Fruit fly (Drosophila melanogaster) whole organism, embryonic: Measurements from ENCODE around the gene CG4066.

Experiments
- ATbp ChIP-seq: fragments of 200-800 bp; sonication (Bioruptor generic); optimal IDR thresholded peaks from 2 replicates; lab custom pipeline; 2017; ENCODE audit warnings: missing biosample characterization, mild to moderate bottlenecking, missing genetic modification characterization, missing genetic modification reagents
- Bgb ChIP-seq: fragments of 200-800 bp; sonication (Bioruptor generic); IDR thresholded peaks from 2 replicates; pipeline ENCODE4 v1.3.6; 2022; ENCODE audit warnings: missing biosample characterization, missing genetic modification characterization; ENCODE audit not compliant: partially characterized antibody
- CG10274 ChIP-seq: fragments of 200-800 bp; sonication (Bioruptor generic); optimal IDR thresholded peaks from 3 replicates; lab custom pipeline; 2017; ENCODE audit warnings: missing biosample characterization, mild to moderate bottlenecking, missing genetic modification characterization
- CG10654 ChIP-seq: fragments of 200-800 bp; sonication (Bioruptor generic); optimal IDR thresholded peaks from 2 replicates; lab custom pipeline; 2016; ENCODE audit warnings: missing biosample characterization, missing genetic modification characterization
- CG11085 ChIP-seq: fragments of 200-800 bp; sonication (Bioruptor generic); IDR thresholded peaks from 2 replicates; pipeline ENCODE4 v1.3.6; 2022; ENCODE audit warnings: missing biosample characterization, missing genetic modification characterization
- CG12391 ChIP-seq: fragments of 200-800 bp; sonication (Bioruptor generic); optimal IDR thresholded peaks from 3 replicates; lab custom pipeline; 2018; ENCODE audit warnings: missing biosample characterization, mild to moderate bottlenecking, missing genetic modification characterization, moderate library complexity
- CG14965 ChIP-seq: fragments of 200-800 bp; sonication (Bioruptor generic); optimal IDR thresholded peaks from 2 replicates; lab custom pipeline; 2016; ENCODE audit warnings: missing biosample characterization, missing genetic modification characterization, borderline replicate concordance
- CG1603 ChIP-seq: fragments of 200-800 bp; sonication (Bioruptor generic); optimal IDR thresholded peaks from 2 replicates; lab custom pipeline; 2019; ENCODE audit warnings: missing biosample characterization, mild to moderate bottlenecking, missing genetic modification characterization, moderate library complexity
- CG2202 ChIP-seq: fragments of 200-800 bp; sonication (Bioruptor generic); optimal IDR thresholded peaks from 2 replicates; lab custom pipeline; 2018; ENCODE audit warnings: missing biosample characterization, mild to moderate bottlenecking, missing genetic modification characterization
- CG2875 ChIP-seq: fragments of 200-800 bp; sonication (Bioruptor generic); optimal IDR thresholded peaks from 2 replicates; lab custom pipeline; 2017; ENCODE audit warnings: missing biosample characterization, mild to moderate bottlenecking, missing genetic modification characterization, missing genetic modification reagents
- CG31388 ChIP-seq: fragments of 200-800 bp; sonication (Bioruptor generic); optimal IDR thresholded peaks from 2 replicates; lab custom pipeline; 2016; ENCODE audit warnings: missing biosample characterization, missing genetic modification characterization
- CG3163 ChIP-seq: fragments of 200-800 bp; sonication (Bioruptor generic); optimal IDR thresholded peaks from 3 replicates; lab custom pipeline; 2016; ENCODE audit warnings: missing biosample characterization, missing genetic modification characterization
- CG4820 ChIP-seq: fragments of 200-800 bp; sonication (Bioruptor generic); optimal IDR thresholded peaks from 3 replicates; lab custom pipeline; 2016; ENCODE audit warnings: missing biosample characterization, missing genetic modification characterization
- CG5953 ChIP-seq: fragments of 200-800 bp; sonication (Bioruptor generic); IDR thresholded peaks from 2 replicates; pipeline ENCODE4 v1.3.6; 2022; ENCODE audit warnings: missing biosample characterization, missing genetic modification characterization
- CG6683 ChIP-seq: fragments of 200-800 bp; sonication (Bioruptor generic); optimal IDR thresholded peaks from 2 replicates; lab custom pipeline; 2017; ENCODE audit warnings: missing biosample characterization, mild to moderate bottlenecking, missing genetic modification characterization, missing genetic modification reagents
- CG6689 ChIP-seq: fragments of 200-800 bp; sonication (Bioruptor generic); IDR thresholded peaks from 2 replicates; pipeline ENCODE4 v1.3.6; 2022; ENCODE audit warnings: missing biosample characterization, missing genetic modification characterization
- CG7271 ChIP-seq: fragments of 200-800 bp; sonication (Bioruptor generic); optimal IDR thresholded peaks from 2 replicates; lab custom pipeline; 2018; ENCODE audit warnings: missing biosample characterization, mild to moderate bottlenecking, missing genetic modification characterization, moderate library complexity
- CG7372 ChIP-seq: fragments of 200-800 bp; sonication (Bioruptor generic); IDR thresholded peaks from 2 replicates; pipeline ENCODE4 v1.3.6; 2022; ENCODE audit warnings: missing biosample characterization, missing genetic modification characterization
- CG8924 ChIP-seq: fragments of 200-800 bp; optimal IDR thresholded peaks from 3 replicates; lab custom pipeline; 2019; ENCODE audit warnings: missing biosample characterization, mild to moderate bottlenecking, missing genetic modification characterization, moderate library complexity
- ERR ChIP-seq: fragments of 200-800 bp; sonication (Bioruptor generic); optimal IDR thresholded peaks from 2 replicates; lab custom pipeline; 2016; ENCODE audit warnings: missing biosample characterization, missing genetic modification characterization
- Ets65A ChIP-seq: fragments of 200-800 bp; sonication (Bioruptor generic); peaks from one replicate; lab custom pipeline; 2016; ENCODE audit warnings: missing biosample characterization, missing genetic modification characterization
- Fer3 ChIP-seq: fragments of 200-800 bp; sonication (Bioruptor generic); optimal IDR thresholded peaks from 2 replicates; lab custom pipeline; 2018; ENCODE audit warnings: missing biosample characterization, mild to moderate bottlenecking, missing genetic modification characterization, moderate library complexity
- Gsc ChIP-seq: fragments of 200-800 bp; sonication (Bioruptor generic); IDR thresholded peaks from 2 replicates; pipeline ENCODE4 v1.3.6; 2022; ENCODE audit warnings: missing biosample characterization, missing genetic modification characterization
- HHEX ChIP-seq: fragments of 200-800 bp; sonication (Bioruptor generic); optimal IDR thresholded peaks from 3 replicates; lab custom pipeline; 2017; ENCODE audit warnings: missing biosample characterization, mild to moderate bottlenecking, missing genetic modification characterization, missing genetic modification reagents
- Hand ChIP-seq: fragments of 200-800 bp; sonication (Bioruptor generic); optimal IDR thresholded peaks from 2 replicates; lab custom pipeline; 2017; ENCODE audit warnings: mild to moderate bottlenecking, missing biosample characterization, missing genetic modification reagents, missing genetic modification characterization
- HmgD ChIP-seq: fragments of 200-800 bp; sonication (Bioruptor generic); optimal IDR thresholded peaks from 3 replicates; lab custom pipeline; 2016; ENCODE audit warnings: missing biosample characterization, missing genetic modification characterization
- Lpt ChIP-seq: fragments of >200 bp; optimal IDR thresholded peaks from 2 replicates; lab custom pipeline; 2018; ENCODE audit warnings: missing biosample characterization, missing genetic modification characterization
- Nf-YC ChIP-seq: fragments of 200-800 bp; optimal IDR thresholded peaks from 3 replicates; lab custom pipeline; 2019; ENCODE audit warnings: missing biosample characterization, mild to moderate bottlenecking, missing genetic modification characterization, moderate library complexity
- Poxn ChIP-seq: fragments of 200-800 bp; sonication (Bioruptor generic); IDR thresholded peaks from 2 replicates; pipeline ENCODE4 v1.3.6; 2022; ENCODE audit warnings: missing biosample characterization, missing genetic modification characterization
- cato ChIP-seq: fragments of 200-800 bp; sonication (Bioruptor generic); optimal IDR thresholded peaks from 2 replicates; lab custom pipeline; 2016; ENCODE audit warnings: missing biosample characterization, missing genetic modification characterization, borderline replicate concordance
- dmrt11E ChIP-seq: fragments of 200-800 bp; sonication (Bioruptor generic); optimal IDR thresholded peaks from 3 replicates; lab custom pipeline; 2018; ENCODE audit warnings: missing biosample characterization, mild to moderate bottlenecking, missing genetic modification characterization, moderate library complexity
- fd3F ChIP-seq: fragments of 200-800 bp; sonication (Bioruptor generic); optimal IDR thresholded peaks from 2 replicates; lab custom pipeline; 2018; ENCODE audit warnings: missing biosample characterization, mild to moderate bottlenecking, missing genetic modification characterization, moderate library complexity
- fd64A ChIP-seq: fragments of 200-800 bp; sonication (Bioruptor generic); optimal IDR thresholded peaks from 3 replicates; lab custom pipeline; 2018; ENCODE audit warnings: missing biosample characterization, mild to moderate bottlenecking, missing genetic modification characterization
- gro ChIP-seq: fragments of 200-800 bp; sonication (Bioruptor generic); optimal IDR thresholded peaks from 2 replicates; lab custom pipeline; 2016; ENCODE audit warnings: missing biosample characterization, missing genetic modification characterization
- gsb ChIP-seq: fragments of 200-800 bp; sonication (Bioruptor generic); IDR thresholded peaks from 2 replicates; pipeline ENCODE4 v1.3.6; 2022; ENCODE audit warnings: missing biosample characterization, missing genetic modification characterization
- hkb ChIP-seq, 2 experiments: fragments of 200-800 bp in 1 of 2; fragments of >200 bp in 1 of 2; sonication (Bioruptor generic) in 1 of 2; IDR thresholded peaks in 1 of 2; optimal IDR thresholded peaks in 1 of 2; 2 replicates each; pipeline versions ENCODE4 v1.3.6 to Lab custom; 2017 to 2022; ENCODE audit warnings: missing biosample characterization in 1 of 2, missing genetic modification characterization in 1 of 2
- kay ChIP-seq: fragments of 200-800 bp; sonication (Bioruptor generic); optimal IDR thresholded peaks from 2 replicates; lab custom pipeline; 2016; ENCODE audit warnings: missing biosample characterization, missing genetic modification characterization
- klu ChIP-seq: fragments of 200-800 bp; sonication (Bioruptor generic); IDR thresholded peaks from 2 replicates; pipeline ENCODE4 v1.3.6; 2022; ENCODE audit warnings: missing biosample characterization, missing genetic modification characterization
- mam ChIP-seq: fragments of 200-800 bp; sonication (Bioruptor generic); optimal IDR thresholded peaks from 3 replicates; lab custom pipeline; 2016; ENCODE audit warnings: missing biosample characterization, missing genetic modification characterization
- org-1 ChIP-seq: fragments of 200-800 bp; sonication (Bioruptor generic); optimal IDR thresholded peaks from 2 replicates; lab custom pipeline; 2017; ENCODE audit warnings: missing biosample characterization, missing genetic modification characterization
- otp ChIP-seq: fragments of 200-800 bp; sonication (Bioruptor generic); IDR thresholded peaks from 3 replicates; pipeline ENCODE4, ENCODE4 v1.3.6; 2022; ENCODE audit warnings: missing biosample characterization, missing genetic modification characterization
- p53 ChIP-seq: fragments of 200-800 bp; sonication (Bioruptor generic); optimal IDR thresholded peaks from 2 replicates; lab custom pipeline; 2016; ENCODE audit warnings: missing biosample characterization, missing genetic modification characterization
- pita ChIP-seq: fragments of 200-800 bp; sonication (Bioruptor generic); optimal IDR thresholded peaks from 2 replicates; lab custom pipeline; 2017; ENCODE audit warnings: missing biosample characterization, mild to moderate bottlenecking, missing genetic modification characterization
- psq ChIP-seq: fragments of 200-800 bp; sonication (Bioruptor generic); optimal IDR thresholded peaks from 2 replicates; lab custom pipeline; 2017; ENCODE audit warnings: missing biosample characterization, missing genetic modification characterization
- slou ChIP-seq: fragments of 200-800 bp; sonication (Bioruptor generic); optimal IDR thresholded peaks from 3 replicates; lab custom pipeline; 2016; ENCODE audit warnings: missing biosample characterization, missing genetic modification characterization
- sna ChIP-seq: fragments of 200-800 bp; sonication (Bioruptor generic); IDR thresholded peaks from 2 replicates; pipeline ENCODE4 v1.3.6; 2022; ENCODE audit warnings: missing biosample characterization, missing genetic modification characterization; ENCODE audit not compliant: partially characterized antibody
- sr ChIP-seq: fragments of 200-800 bp; sonication (Bioruptor generic); IDR thresholded peaks from 3 replicates; pipeline ENCODE4 v1.3.6; 2022; ENCODE audit warnings: missing biosample characterization, missing genetic modification characterization
- stwl ChIP-seq: fragments of 200-800 bp; sonication (Bioruptor generic); optimal IDR thresholded peaks from 3 replicates; lab custom pipeline; 2018; ENCODE audit warnings: missing biosample characterization, mild to moderate bottlenecking, missing genetic modification characterization, moderate library complexity
- sug ChIP-seq: fragments of 200-800 bp; optimal IDR thresholded peaks from 2 replicates; lab custom pipeline; 2019; ENCODE audit warnings: missing biosample characterization, mild to moderate bottlenecking, missing genetic modification characterization, moderate library complexity
- tna ChIP-seq: fragments of 200-800 bp; sonication (Bioruptor generic); IDR thresholded peaks from 2 replicates; pipeline ENCODE4 v1.3.6; 2022; ENCODE audit warnings: missing biosample characterization, missing genetic modification characterization; ENCODE audit not compliant: partially characterized antibody
- trh ChIP-seq: fragments of 200-800 bp; sonication (Bioruptor generic); optimal IDR thresholded peaks from 2 replicates; lab custom pipeline; 2016; ENCODE audit warnings: missing biosample characterization, missing genetic modification characterization
- z ChIP-seq: fragments of 200-800 bp; sonication (Bioruptor generic); IDR thresholded peaks from 3 replicates; pipeline ENCODE4 v1.3.6; 2022; ENCODE audit warnings: missing biosample characterization, missing genetic modification characterization

The CG4066 gene

dm6 chr3R:12350497-12350896 is 39.3 kb downstream of the CG4066 start, which contains the start of gene CG10038 (continued):
- TF ChIP-seq Lpt (GFP tag; lab: Kevin White, UChicago) (no peak), pita (GFP tag; lab: Kevin White, UChicago) (no peak), Nf-YC (tag; lab: Kevin White, UChicago) (peak; percentile 38), CG5953 (GFP tag; lab: Robert Waterston, UW) (no peak), klu (GFP tag; lab: Robert Waterston, UW) (no peak), sna (GFP tag; lab: Robert Waterston, UW) (peak; percentile 89), HHEX (GFP tag; lab: Kevin White, UChicago) (no peak), ATbp (no peak), CG10274 (GFP tag; lab: Kevin White, UChicago) (no peak), slou (GFP tag; lab: Kevin White, UChicago) (no peak), kay (GFP tag; lab: Kevin White, UChicago) (peak; percentile 14), Hand (GFP tag; lab: Kevin White, UChicago) (no peak), cato (GFP tag; lab: Kevin White, UChicago) (no peak), ERR (GFP tag; lab: Kevin White, UChicago) (no peak), trh (GFP tag; lab: Kevin White, UChicago) (no peak), CG6689 (GFP tag; lab: Robert Waterston, UW) (no peak), CG1603 (tag; lab: Kevin White, UChicago) (peak; percentile 69), gro (GFP tag; lab: Kevin White, UChicago) (no peak), CG8924 (peak; percentile 6), CG31388 (no peak), otp (GFP tag; lab: Robert Waterston, UW) (no peak), Ets65A (GFP tag; lab: Kevin White, UChicago) (peak; percentile 93), gsb (GFP tag; lab: Robert Waterston, UW) (no peak), z (GFP tag; lab: Robert Waterston, UW) (no peak), fd64A (no peak), Fer3 (tag; lab: Kevin White, UChicago) (peak; percentile 11), CG14965 (GFP tag; lab: Kevin White, UChicago) (no peak), CG10654 (GFP tag; lab: Kevin White, UChicago) (peak; percentile 3), CG11085 (GFP tag; lab: Robert Waterston, UW) (no peak; the same call in 1 of the 2 replicates), Bgb (peak; percentile 97), CG3163 (GFP tag; lab: Kevin White, UChicago) (no peak), mam (GFP tag; lab: Kevin White, UChicago) (peak; percentile 45), p53 (GFP tag; lab: Kevin White, UChicago) (no peak), sr (GFP tag; lab: Robert Waterston, UW) (no peak), Poxn (no peak), fd3F (no peak), CG2875 (GFP tag; lab: Kevin White, UChicago) (peak; percentile 20), CG12391 (tag; lab: Kevin White, UChicago) (peak; percentile 46), sug (tag; lab: Kevin White, UChicago) (no peak), CG6683 (GFP tag; lab: Kevin White, UChicago) (no peak), CG2202 (no peak), CG7372 (GFP tag; lab: Robert Waterston, UW) (no peak), HmgD (GFP tag; lab: Kevin White, UChicago) (no peak), Gsc (GFP tag; lab: Robert Waterston, UW) (no peak), CG7271 (no peak), psq (GFP tag; lab: Kevin White, UChicago) (no peak), stwl (tag; lab: Kevin White, UChicago) (peak; percentile 87), hkb (optimal IDR thresholded peaks at IDR 0.05; lab: Kevin White, UChicago) (no peak), hkb (GFP tag; IDR thresholded peaks at IDR 0.05; lab: Robert Waterston, UW) (no peak), dmrt11E (tag; lab: Kevin White, UChicago) (no peak), tna (peak; percentile 91), org-1 (GFP tag; lab: Kevin White, UChicago) (no peak), CG4820 (GFP tag; lab: Kevin White, UChicago) (no peak)
